Fruit fly (Drosophila melanogaster) whole organism, embryonic: ENCODE measurements around the gene CG14014.

ENCODE experiments used
- Asciz ChIP-seq: fragments of 200-800 bp; sonication (Bioruptor generic); optimal IDR thresholded peaks from 2 replicates; lab custom pipeline; 2017; ENCODE audit warnings: missing biosample characterization, mild to moderate bottlenecking, missing genetic modification characterization, missing genetic modification reagents
- Awh ChIP-seq: fragments of 200-800 bp; sonication (Bioruptor generic); IDR thresholded peaks from 2 replicates; pipeline ENCODE4, ENCODE4 v1.3.6; 2022; ENCODE audit warnings: missing biosample characterization, missing genetic modification characterization
- B-H2 ChIP-seq: fragments of 200-800 bp; sonication (Bioruptor generic); optimal IDR thresholded peaks from 2 replicates; lab custom pipeline; 2018; ENCODE audit warnings: missing biosample characterization, mild to moderate bottlenecking, missing genetic modification characterization
- CG10366 ChIP-seq: fragments of 200-800 bp; sonication (Bioruptor generic); IDR thresholded peaks from 2 replicates; pipeline ENCODE4 v1.3.6; 2022; ENCODE audit warnings: missing biosample characterization, missing genetic modification characterization
- CG12299 ChIP-seq: fragments of 200-800 bp; sonication (Bioruptor generic); optimal IDR thresholded peaks from 2 replicates; lab custom pipeline; 2018; ENCODE audit warnings: missing biosample characterization, mild to moderate bottlenecking, missing genetic modification characterization
- CG12769 ChIP-seq: fragments of 200-800 bp; sonication (Bioruptor generic); optimal IDR thresholded peaks from 2 replicates; lab custom pipeline; 2019; ENCODE audit warnings: missing biosample characterization, mild to moderate bottlenecking, missing genetic modification characterization, moderate library complexity
- CG13775 ChIP-seq: fragments of 200-800 bp; sonication (Bioruptor generic); optimal IDR thresholded peaks from 3 replicates; lab custom pipeline; 2017; ENCODE audit warnings: missing biosample characterization, mild to moderate bottlenecking, missing genetic modification characterization
- CG14441 ChIP-seq: fragments of 200-800 bp; sonication (Bioruptor generic); IDR thresholded peaks from 2 replicates; pipeline ENCODE4 v1.3.6; 2022; ENCODE audit warnings: missing biosample characterization, missing genetic modification characterization
- CG16813 ChIP-seq: fragments of 200-800 bp; sonication (Bioruptor generic); IDR thresholded peaks from 3 replicates; pipeline ENCODE4 v1.3.6; 2022; ENCODE audit warnings: missing biosample characterization, missing genetic modification characterization; ENCODE audit not compliant: partially characterized antibody
- CG16863 ChIP-seq: fragments of 200-800 bp; sonication (Bioruptor generic); optimal IDR thresholded peaks from 3 replicates; lab custom pipeline; 2016; ENCODE audit warnings: missing biosample characterization, missing genetic modification characterization
- CG17385 ChIP-seq: fragments of 200-800 bp; sonication (Bioruptor generic); optimal IDR thresholded peaks from 3 replicates; lab custom pipeline; 2018; ENCODE audit warnings: missing biosample characterization, mild to moderate bottlenecking, missing genetic modification characterization
- CG3838 ChIP-seq: fragments of 200-800 bp; sonication (Bioruptor generic); optimal IDR thresholded peaks from 3 replicates; lab custom pipeline; 2016; ENCODE audit warnings: missing biosample characterization, missing genetic modification characterization
- CG4820 ChIP-seq: fragments of 200-800 bp; sonication (Bioruptor generic); optimal IDR thresholded peaks from 3 replicates; lab custom pipeline; 2016; ENCODE audit warnings: missing biosample characterization, missing genetic modification characterization
- CG5953 ChIP-seq: fragments of 200-800 bp; sonication (Bioruptor generic); IDR thresholded peaks from 2 replicates; pipeline ENCODE4 v1.3.6; 2022; ENCODE audit warnings: missing biosample characterization, missing genetic modification characterization
- CG6272 ChIP-seq: fragments of 200-800 bp; sonication (Bioruptor generic); IDR thresholded peaks from 2 replicates; pipeline ENCODE4 v1.3.6; 2022; ENCODE audit warnings: missing biosample characterization, missing genetic modification characterization
- CG6791 ChIP-seq: fragments of 200-800 bp; sonication (Bioruptor generic); IDR thresholded peaks from 3 replicates; pipeline ENCODE4 v1.3.6; 2022; ENCODE audit warnings: missing biosample characterization, missing genetic modification characterization; ENCODE audit not compliant: partially characterized antibody
- CG8290 ChIP-seq, 3 experiments: fragments of 200-800 bp; sonication (Bioruptor generic); optimal IDR thresholded peaks; 2 replicates each; lab custom pipeline; 2016 to 2019; ENCODE audit warnings: missing biosample characterization in 3 of 3, missing genetic modification characterization in 3 of 3, mild to moderate bottlenecking in 2 of 3, moderate library complexity in 1 of 3
- CG9797 ChIP-seq: fragments of 200-800 bp; sonication (Bioruptor generic); optimal IDR thresholded peaks from 3 replicates; lab custom pipeline; 2018; ENCODE audit warnings: missing biosample characterization, mild to moderate bottlenecking, missing genetic modification characterization
- CHES-1-like ChIP-seq: fragments of 200-800 bp; sonication (Bioruptor generic); optimal IDR thresholded peaks from 2 replicates; lab custom pipeline; 2016; ENCODE audit warnings: missing biosample characterization, missing genetic modification characterization
- Camta ChIP-seq: fragments of 200-800 bp; sonication (Bioruptor generic); optimal IDR thresholded peaks from 2 replicates; lab custom pipeline; 2016; ENCODE audit warnings: missing biosample characterization, missing genetic modification characterization
- Dad ChIP-seq: fragments of 200-800 bp; sonication (Bioruptor generic); optimal IDR thresholded peaks from 3 replicates; lab custom pipeline; 2016; ENCODE audit warnings: missing biosample characterization, missing genetic modification characterization
- HHEX ChIP-seq: fragments of 200-800 bp; sonication (Bioruptor generic); optimal IDR thresholded peaks from 3 replicates; lab custom pipeline; 2017; ENCODE audit warnings: missing biosample characterization, mild to moderate bottlenecking, missing genetic modification characterization, missing genetic modification reagents
- HLHmδ ChIP-seq: fragments of 200-800 bp; sonication (Bioruptor generic); optimal IDR thresholded peaks from 2 replicates; lab custom pipeline; 2018; ENCODE audit warnings: missing biosample characterization, mild to moderate bottlenecking, missing genetic modification characterization, moderate library complexity
- Hand ChIP-seq: fragments of 200-800 bp; sonication (Bioruptor generic); optimal IDR thresholded peaks from 2 replicates; lab custom pipeline; 2017; ENCODE audit warnings: mild to moderate bottlenecking, missing biosample characterization, missing genetic modification reagents, missing genetic modification characterization
- Hsf ChIP-seq: fragments of 200-800 bp; sonication (Bioruptor generic); optimal IDR thresholded peaks from 3 replicates; lab custom pipeline; 2016; ENCODE audit warnings: missing biosample characterization, missing genetic modification characterization
- Mad ChIP-seq: fragments of 200-800 bp; sonication (Bioruptor generic); optimal IDR thresholded peaks from 2 replicates; lab custom pipeline; 2016; ENCODE audit warnings: missing biosample characterization, missing genetic modification characterization
- Max ChIP-seq: fragments of 200-800 bp; sonication (Bioruptor generic); optimal IDR thresholded peaks from 2 replicates; lab custom pipeline; 2016; ENCODE audit warnings: missing biosample characterization, mild to moderate bottlenecking, missing genetic modification characterization
- NC2α ChIP-seq: fragments of 200-800 bp; sonication (Bioruptor generic); optimal IDR thresholded peaks from 2 replicates; lab custom pipeline; 2016; ENCODE audit warnings: missing biosample characterization, missing genetic modification characterization
- Nf-YC ChIP-seq: fragments of 200-800 bp; optimal IDR thresholded peaks from 3 replicates; lab custom pipeline; 2019; ENCODE audit warnings: missing biosample characterization, mild to moderate bottlenecking, missing genetic modification characterization, moderate library complexity
- NfI ChIP-seq: fragments of 200-800 bp; sonication (Bioruptor generic); optimal IDR thresholded peaks from 3 replicates; lab custom pipeline; 2018; ENCODE audit warnings: missing biosample characterization, mild to moderate bottlenecking, missing genetic modification characterization, moderate library complexity
- Oli ChIP-seq: fragments of 200-800 bp; sonication (Bioruptor generic); optimal IDR thresholded peaks from 2 replicates; lab custom pipeline; 2018; ENCODE audit warnings: missing biosample characterization, mild to moderate bottlenecking, missing genetic modification characterization, moderate library complexity
- Opbp ChIP-seq: fragments of 200-800 bp; sonication (Bioruptor generic); IDR thresholded peaks from 3 replicates; pipeline ENCODE4 v1.3.6; 2022; ENCODE audit warnings: missing biosample characterization, missing genetic modification characterization; ENCODE audit not compliant: partially characterized antibody
- Rx ChIP-seq: fragments of 200-800 bp; sonication (Bioruptor generic); IDR thresholded peaks from 2 replicates; pipeline ENCODE4 v1.3.6; 2022; ENCODE audit warnings: missing biosample characterization, missing genetic modification characterization
- Side ChIP-seq: fragments of 200-800 bp; sonication (Bioruptor generic); optimal IDR thresholded peaks from 2 replicates; lab custom pipeline; 2016; ENCODE audit warnings: missing biosample characterization, missing genetic modification characterization
- Sin3A ChIP-seq: fragments of >200 bp; optimal IDR thresholded peaks from 2 replicates; lab custom pipeline; 2018
- cas ChIP-seq: fragments of 200-800 bp; sonication (Bioruptor generic); IDR thresholded peaks from 2 replicates; pipeline ENCODE4 v1.3.6; 2022; ENCODE audit warnings: missing biosample characterization, missing genetic modification characterization
- ci ChIP-seq: fragments of 200-800 bp; sonication (Bioruptor generic); IDR thresholded peaks from 3 replicates; pipeline ENCODE4 v1.3.6; 2022; ENCODE audit warnings: missing biosample characterization, missing genetic modification characterization
- dimm ChIP-seq: fragments of 200-800 bp; sonication (Bioruptor generic); IDR thresholded peaks from 2 replicates; pipeline ENCODE4 v1.3.6; 2022; ENCODE audit warnings: missing biosample characterization, missing genetic modification characterization
- ewg ChIP-seq: fragments of 200-800 bp; sonication (Bioruptor generic); optimal IDR thresholded peaks from 3 replicates; lab custom pipeline; 2017; ENCODE audit warnings: mild to moderate bottlenecking, missing biosample characterization, missing genetic modification reagents, missing genetic modification characterization
- gsb-n ChIP-seq: fragments of 200-800 bp; sonication (Bioruptor generic); optimal IDR thresholded peaks from 3 replicates; lab custom pipeline; 2018; ENCODE audit warnings: missing biosample characterization, mild to moderate bottlenecking, missing genetic modification characterization
- ham ChIP-seq: fragments of 200-800 bp; sonication (Bioruptor generic); IDR thresholded peaks from 2 replicates; pipeline ENCODE4 v1.3.6; 2022; ENCODE audit warnings: missing biosample characterization, missing genetic modification characterization
- jigr1 ChIP-seq: fragments of 200-800 bp; sonication (Bioruptor generic); IDR thresholded peaks from 3 replicates; pipeline ENCODE4 v1.3.6; 2022; ENCODE audit warnings: missing biosample characterization, missing genetic modification characterization
- pnt ChIP-seq: fragments of 200-800 bp; sonication (Bioruptor generic); optimal IDR thresholded peaks from 3 replicates; lab custom pipeline; 2016; ENCODE audit warnings: missing biosample characterization, missing genetic modification characterization
- repo ChIP-seq: fragments of 200-800 bp; sonication (Bioruptor generic); optimal IDR thresholded peaks from 2 replicates; lab custom pipeline; 2016; ENCODE audit warnings: missing biosample characterization, missing genetic modification characterization
- scrt ChIP-seq: fragments of 200-800 bp; sonication (Bioruptor generic); optimal IDR thresholded peaks from 2 replicates; lab custom pipeline; 2018; ENCODE audit warnings: missing biosample characterization, mild to moderate bottlenecking, missing genetic modification characterization, moderate library complexity
- sens-2 ChIP-seq: fragments of 200-800 bp; sonication (Bioruptor generic); IDR thresholded peaks from 2 replicates; pipeline ENCODE4 v1.3.6; 2022; ENCODE audit warnings: missing biosample characterization, missing genetic modification characterization
- so ChIP-seq: fragments of 200-800 bp; sonication (Bioruptor generic); IDR thresholded peaks from 3 replicates; pipeline ENCODE4 v1.3.6; 2022; ENCODE audit warnings: missing biosample characterization, missing genetic modification characterization
- tgo ChIP-seq: fragments of 200-800 bp; sonication (Bioruptor generic); IDR thresholded peaks from 3 replicates; pipeline ENCODE4 v1.3.6; 2022; ENCODE audit warnings: missing biosample characterization, missing genetic modification characterization
- toy ChIP-seq: fragments of 200-800 bp; sonication (Bioruptor generic); IDR thresholded peaks from 2 replicates; pipeline ENCODE4 v1.3.6; 2022; ENCODE audit warnings: missing biosample characterization, missing genetic modification characterization
- unc-4 ChIP-seq: fragments of 200-800 bp; sonication (Bioruptor generic); IDR thresholded peaks from 2 replicates; pipeline ENCODE4 v1.3.6; 2022; ENCODE audit warnings: missing biosample characterization, missing genetic modification characterization; ENCODE audit not compliant: partially characterized antibody

CG14014 gene

DNA sequence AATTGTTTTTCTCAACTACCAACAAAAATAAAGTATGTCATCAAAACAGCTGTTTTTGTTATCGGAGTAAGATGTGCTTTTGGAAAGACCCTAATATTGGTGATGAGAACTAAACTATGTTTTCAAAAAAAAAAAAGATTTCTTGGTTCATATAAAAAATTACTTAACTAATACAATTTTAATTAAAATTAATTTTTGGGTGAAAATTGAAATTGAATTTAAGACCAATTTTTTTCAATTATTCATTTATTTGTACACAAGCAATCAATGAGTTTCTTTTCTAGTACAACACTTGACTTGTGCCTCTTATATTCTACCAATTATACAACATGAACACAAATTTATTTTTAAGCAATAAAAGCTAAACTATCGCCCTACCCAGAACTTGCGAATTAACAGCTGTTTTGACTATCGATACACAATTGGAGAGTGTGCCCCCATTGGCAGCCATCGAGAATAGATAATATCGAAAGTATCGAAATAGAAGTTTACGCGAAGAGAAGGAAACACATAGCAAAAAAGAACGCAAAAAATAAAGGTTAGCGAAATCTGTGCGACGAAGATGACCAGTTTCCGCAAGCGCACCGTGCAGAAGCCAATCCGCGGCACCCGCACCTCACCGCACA, 26.7 kb downstream of the CG14014 start, which contains the start of the genes Vps52 and Elp4 (continued):
- TF ChIP-seq Mad (GFP tag; lab: Kevin White, UChicago) = peak; percentile 12
- TF ChIP-seq Hand (GFP tag; lab: Kevin White, UChicago) = peak; percentile 29
- peak; percentile 64; the same call in 1 of the 3 replicates for TF ChIP-seq so (GFP tag; lab: Robert Waterston, UW)
- TF ChIP-seq CG6791 (GFP tag; lab: Robert Waterston, UW) = peak; percentile 80
- peak; percentile 82 for TF ChIP-seq Nf-YC (tag; lab: Kevin White, UChicago)
- TF ChIP-seq CG13775 (GFP tag; lab: Kevin White, UChicago) = peak; percentile 81
- TF ChIP-seq HHEX (GFP tag; lab: Kevin White, UChicago) = peak; percentile 63
- TF ChIP-seq gsb-n (tag; lab: Kevin White, UChicago) = peak; percentile 66
- peak; percentile 43 for TF ChIP-seq CG16863
- TF ChIP-seq HLHmδ = no peak
- no peak for TF ChIP-seq Asciz (GFP tag; lab: Kevin White, UChicago)
- peak; percentile 57 for TF ChIP-seq CG10366
- TF ChIP-seq ewg (GFP tag; lab: Kevin White, UChicago) = peak; percentile 32
- TF ChIP-seq NfI = peak; percentile 64
- TF ChIP-seq ci (GFP tag; lab: Robert Waterston, UW) = no peak; the same call in 2 of the 3 replicates
- no peak for TF ChIP-seq Rx (GFP tag; lab: Robert Waterston, UW)
- TF ChIP-seq Camta (GFP tag; lab: Kevin White, UChicago) = peak; percentile 51
- TF ChIP-seq Side (GFP tag; lab: Kevin White, UChicago) = peak; percentile 14
- peak; percentile 25 for TF ChIP-seq CG3838 (GFP tag; lab: Kevin White, UChicago)
- peak; percentile 63 for TF ChIP-seq unc-4 (GFP tag; lab: Robert Waterston, UW)
- peak; percentile 79 for TF ChIP-seq tgo (GFP tag; lab: Robert Waterston, UW)
- peak; percentile 66 for TF ChIP-seq CG17385
- no peak for TF ChIP-seq Awh (GFP tag; lab: Robert Waterston, UW)
- TF ChIP-seq Max (GFP tag; lab: Kevin White, UChicago) = peak; percentile 48
- peak; percentile 54 for TF ChIP-seq CG4820 (GFP tag; lab: Kevin White, UChicago)
- TF ChIP-seq cas (GFP tag; lab: Robert Waterston, UW) = no peak
- TF ChIP-seq CG12769 (tag; lab: Kevin White, UChicago) = no peak
- TF ChIP-seq repo = no peak
- TF ChIP-seq CG12299 (tag; lab: Kevin White, UChicago) = peak; percentile 60
- TF ChIP-seq toy (GFP tag; lab: Robert Waterston, UW) = no peak
- peak; percentile 70 for TF ChIP-seq Oli (tag; lab: Kevin White, UChicago)
- peak; percentile 73 for TF ChIP-seq Hsf (GFP tag; lab: Kevin White, UChicago)
- peak; percentile 3 for TF ChIP-seq Sin3A (lab: Kevin White, UChicago)
- peak; percentile 16 for TF ChIP-seq CG9797 (GFP tag; lab: Kevin White, UChicago)
- peak; percentile 40; the same call in 1 of the 2 replicates for TF ChIP-seq CG5953 (GFP tag; lab: Robert Waterston, UW)
- TF ChIP-seq CG6272 (GFP tag; lab: Robert Waterston, UW) = 0 out of 2 replicates have a peak, but pooled peaks have one; percentile 20
- TF ChIP-seq B-H2 (GFP tag; lab: Kevin White, UChicago) = peak; percentile 76
- TF ChIP-seq NC2α (GFP tag; lab: Kevin White, UChicago) = no peak
- peak; percentile 10 for TF ChIP-seq Dad (GFP tag; lab: Kevin White, UChicago)
- peak; percentile 20 for TF ChIP-seq pnt (GFP tag; lab: Kevin White, UChicago)
- TF ChIP-seq CHES-1-like = peak; percentile 44
- TF ChIP-seq CG14441 = peak; percentile 70
- TF ChIP-seq dimm (GFP tag; lab: Robert Waterston, UW) = no peak
- TF ChIP-seq ham = no peak
- TF ChIP-seq CG16813 (GFP tag; lab: Robert Waterston, UW) = peak; percentile 73
- TF ChIP-seq sens-2 (GFP tag; lab: Robert Waterston, UW) = no peak
- peak; percentile 74 for TF ChIP-seq CG8290 (GFP tag; optimal IDR thresholded peaks at IDR 0.05; lab: Kevin White, UChicago)
- peak in 1 of 2 experiments; percentile 81 for TF ChIP-seq CG8290 (tag; optimal IDR thresholded peaks at IDR 0.05; lab: Kevin White, UChicago)
- no peak for TF ChIP-seq jigr1 (GFP tag; lab: Robert Waterston, UW)
- TF ChIP-seq Opbp (GFP tag; lab: Robert Waterston, UW) = peak; percentile 83
- no peak for TF ChIP-seq scrt (GFP tag; lab: Kevin White, UChicago)
